Worm (Caenorhabditis elegans) whole organism, mixed stage, embryonic: ENCODE data around the gene C04A2.15.

Experiments used
- M03D4.4 ChIP-seq: sonication (generic microtip); optimal IDR thresholded peaks from 2 replicates; lab custom pipeline; 2017; ENCODE audit warnings: mild to moderate bottlenecking, missing genetic modification characterization, missing compliant biosample characterization
- bed-3 ChIP-seq: fragments of 200-800 bp; sonication (Bioruptor generic); optimal IDR thresholded peaks from 3 replicates; lab custom pipeline; 2018; ENCODE audit warnings: mild to moderate bottlenecking, missing genetic modification characterization, moderate library complexity, missing compliant biosample characterization
- blmp-1 ChIP-seq: fragments of 150-350 bp; optimal IDR thresholded peaks from 2 replicates; lab custom pipeline; 2014; ENCODE audit warnings: missing biosample characterization, missing genetic modification characterization
- ceh-39 ChIP-seq: fragments of 150-350 bp; optimal IDR thresholded peaks from 2 replicates; lab custom pipeline; 2014; ENCODE audit warnings: missing biosample characterization, missing genetic modification characterization
- ceh-43 ChIP-seq: fragments of 200-800 bp; sonication (Bioruptor generic); optimal IDR thresholded peaks from 2 replicates; lab custom pipeline; 2018; ENCODE audit warnings: mild to moderate bottlenecking, missing genetic modification characterization, moderate library complexity, missing compliant biosample characterization
- ceh-83 ChIP-seq: fragments of 200-800 bp; sonication (Bioruptor generic); optimal IDR thresholded peaks from 2 replicates; lab custom pipeline; 2018; ENCODE audit warnings: mild to moderate bottlenecking, missing genetic modification characterization, missing compliant biosample characterization
- ces-1 ChIP-seq: fragments of 150-350 bp; optimal IDR thresholded peaks from 2 replicates; lab custom pipeline; 2014; ENCODE audit warnings: missing biosample characterization, missing genetic modification reagents, missing genetic modification characterization
- cnd-1 ChIP-seq: fragments of 200-800 bp; sonication (Bioruptor generic); optimal IDR thresholded peaks from 2 replicates; lab custom pipeline; 2018; ENCODE audit warnings: mild to moderate bottlenecking, missing genetic modification characterization, missing compliant biosample characterization
- drap-1 ChIP-seq: fragments of 200-800 bp; sonication (Bioruptor generic); optimal IDR thresholded peaks from 3 replicates; lab custom pipeline; 2018; ENCODE audit warnings: mild to moderate bottlenecking, missing genetic modification characterization, missing compliant biosample characterization
- elt-1 ChIP-seq: sonication (generic microtip); optimal IDR thresholded peaks from 2 replicates; lab custom pipeline; 2017; ENCODE audit warnings: missing genetic modification characterization, mild to moderate bottlenecking, missing compliant biosample characterization, antibody characterized with exemption, moderate library complexity, borderline replicate concordance; ENCODE audit not compliant: insufficient read depth
- elt-3 ChIP-seq: fragments of 150-350 bp; optimal IDR thresholded peaks from 2 replicates; lab custom pipeline; 2014; ENCODE audit warnings: missing biosample characterization, missing genetic modification characterization
- flh-1 ChIP-seq: fragments of 200-800 bp; sonication (Bioruptor generic); optimal IDR thresholded peaks from 2 replicates; lab custom pipeline; 2018; ENCODE audit warnings: mild to moderate bottlenecking, missing genetic modification characterization, moderate library complexity, missing compliant biosample characterization
- ham-2 ChIP-seq: fragments of 200-800 bp; sonication (Bioruptor generic); optimal IDR thresholded peaks from 2 replicates; lab custom pipeline; 2018; ENCODE audit warnings: mild to moderate bottlenecking, missing genetic modification characterization, missing compliant biosample characterization
- hlh-1 ChIP-seq: fragments of 150-350 bp; optimal IDR thresholded peaks from 2 replicates; lab custom pipeline; 2014; ENCODE audit warnings: missing biosample characterization, missing genetic modification reagents, missing genetic modification characterization
- lin-13 ChIP-seq: fragments of 150-350 bp; optimal IDR thresholded peaks from 2 replicates; lab custom pipeline; 2014; ENCODE audit warnings: missing biosample characterization, missing genetic modification characterization
- lin-32 ChIP-seq: fragments of 200-800 bp; sonication (Bioruptor generic); optimal IDR thresholded peaks from 2 replicates; lab custom pipeline; 2018; ENCODE audit warnings: mild to moderate bottlenecking, missing genetic modification characterization, missing compliant biosample characterization
- lsy-2 ChIP-seq: fragments of 150-350 bp; optimal IDR thresholded peaks from 2 replicates; lab custom pipeline; 2014; ENCODE audit warnings: missing biosample characterization, missing genetic modification characterization
- mab-5 ChIP-seq: fragments of 150-350 bp; optimal IDR thresholded peaks from 2 replicates; lab custom pipeline; 2014; ENCODE audit warnings: missing biosample characterization, missing genetic modification characterization
- mls-2 ChIP-seq: sonication (generic microtip); optimal IDR thresholded peaks from 2 replicates; lab custom pipeline; 2016; ENCODE audit warnings: mild to moderate bottlenecking, missing genetic modification characterization, moderate library complexity, missing compliant biosample characterization
- nhr-12 ChIP-seq: fragments of 150-350 bp; optimal IDR thresholded peaks from 2 replicates; lab custom pipeline; 2014; ENCODE audit warnings: missing biosample characterization, missing genetic modification characterization
- nhr-2 ChIP-seq: fragments of 150-350 bp; optimal IDR thresholded peaks from 2 replicates; lab custom pipeline; 2014; ENCODE audit warnings: missing biosample characterization, missing genetic modification characterization
- nhr-237 ChIP-seq: fragments of 150-350 bp; optimal IDR thresholded peaks from 2 replicates; lab custom pipeline; 2014; ENCODE audit warnings: missing biosample characterization, missing genetic modification characterization
- nhr-28 ChIP-seq: fragments of 150-350 bp; optimal IDR thresholded peaks from 2 replicates; lab custom pipeline; 2014; ENCODE audit warnings: missing biosample characterization, missing genetic modification characterization
- nhr-76 ChIP-seq: sonication (generic microtip); optimal IDR thresholded peaks from 2 replicates; lab custom pipeline; 2017; ENCODE audit warnings: missing biosample characterization, missing genetic modification characterization
- pha-4 ChIP-seq: fragments of 150-350 bp; optimal IDR thresholded peaks from 2 replicates; lab custom pipeline; 2018; ENCODE audit warnings: missing biosample characterization, missing genetic modification reagents, missing genetic modification characterization
- sem-2 ChIP-seq: fragments of 200-800 bp; sonication (Bioruptor generic); optimal IDR thresholded peaks from 2 replicates; lab custom pipeline; 2018; ENCODE audit warnings: mild to moderate bottlenecking, missing genetic modification characterization, missing compliant biosample characterization
- snpc-4 ChIP-seq: fragments of 150-350 bp; optimal IDR thresholded peaks from 2 replicates; lab custom pipeline; 2014; ENCODE audit warnings: missing biosample characterization, missing genetic modification characterization
- tbx-8 ChIP-seq: fragments of 200-800 bp; sonication (Bioruptor generic); optimal IDR thresholded peaks from 2 replicates; lab custom pipeline; 2018; ENCODE audit warnings: mild to moderate bottlenecking, missing genetic modification characterization, moderate library complexity, missing compliant biosample characterization
- unc-120 ChIP-seq: sonication (generic microtip); optimal IDR thresholded peaks from 2 replicates; lab custom pipeline; 2017; ENCODE audit warnings: missing genetic modification characterization, missing compliant biosample characterization; ENCODE audit not compliant: poor library complexity, severe bottlenecking
- unc-39 ChIP-seq: fragments of 150-350 bp; optimal IDR thresholded peaks from 2 replicates; lab custom pipeline; 2014; ENCODE audit warnings: missing biosample characterization, missing genetic modification characterization
- unc-62 ChIP-seq: fragments of 150-350 bp; optimal IDR thresholded peaks from 2 replicates; lab custom pipeline; 2014; ENCODE audit warnings: missing biosample characterization, missing genetic modification reagents, missing genetic modification characterization
- zip-8 ChIP-seq: fragments of 150-350 bp; optimal IDR thresholded peaks from 2 replicates; lab custom pipeline; 2014; ENCODE audit warnings: missing biosample characterization, missing genetic modification characterization
- ztf-11 ChIP-seq: fragments of 150-350 bp; optimal IDR thresholded peaks from 2 replicates; lab custom pipeline; 2014; ENCODE audit warnings: missing biosample characterization, missing genetic modification characterization

C04A2.15 gene

ce11 chrII:6835500-6835899 is 16.5 kb upstream of the C04A2.15 start:
- TF ChIP-seq unc-62 (GFP tag; lab: Kevin White, UChicago) (peak; percentile 91), M03D4.4 (tag; lab: Kevin White, UChicago) (no peak), mls-2 (tag; lab: Kevin White, UChicago) (no peak), unc-39 (tag; lab: Kevin White, UChicago) (no peak), ces-1 (peak; percentile 97), ceh-39 (tag; lab: Kevin White, UChicago) (peak; percentile 24), ceh-83 (GFP tag; lab: Kevin White, UChicago) (peak; percentile 35), nhr-2 (peak; percentile 40)

ce11 chrII:6835972-6836595 is 16.0 kb upstream of the C04A2.15 start:
- TF ChIP-seq pha-4 (tag; lab: Kevin White, UChicago), result peak; percentile 27
- TF ChIP-seq mab-5 (tag; lab: Kevin White, UChicago), result no peak
- TF ChIP-seq M03D4.4 (tag; lab: Kevin White, UChicago), result no peak
- no peak for TF ChIP-seq elt-1 (tag; lab: Kevin White, UChicago)
- no peak for TF ChIP-seq nhr-28 (tag; lab: Kevin White, UChicago)
- TF ChIP-seq lin-13, result no peak
- TF ChIP-seq zip-8, result no peak
- TF ChIP-seq bed-3 (GFP tag; lab: Kevin White, UChicago), result no peak
- TF ChIP-seq cnd-1 (tag; lab: Kevin White, UChicago), result no peak
- no peak for TF ChIP-seq ceh-39 (tag; lab: Kevin White, UChicago)
- TF ChIP-seq ztf-11, result no peak
- TF ChIP-seq nhr-2, result no peak
- TF ChIP-seq nhr-12, result no peak
- TF ChIP-seq elt-3 (tag; lab: Kevin White, UChicago), result no peak
- no peak for TF ChIP-seq tbx-8 (GFP tag; lab: Kevin White, UChicago)
- TF ChIP-seq snpc-4 (tag; lab: Kevin White, UChicago), result no peak
- no peak for TF ChIP-seq blmp-1 (tag; lab: Kevin White, UChicago)
- peak; percentile 55 for TF ChIP-seq unc-62 (GFP tag; lab: Kevin White, UChicago)
- peak; percentile 9 for TF ChIP-seq lsy-2 (tag; lab: Kevin White, UChicago)
- no peak for TF ChIP-seq unc-120
- no peak for TF ChIP-seq nhr-237 (tag; lab: Kevin White, UChicago)
- peak; percentile 43 for TF ChIP-seq ces-1
- TF ChIP-seq drap-1 (GFP tag; lab: Kevin White, UChicago), result no peak
- peak; percentile 33 for TF ChIP-seq hlh-1 (tag; lab: Kevin White, UChicago)
- no peak for TF ChIP-seq ham-2 (GFP tag; lab: Kevin White, UChicago)
- TF ChIP-seq sem-2 (GFP tag; lab: Kevin White, UChicago), result no peak

ce11 chrII:6836762-6837566 is 15.1 kb upstream of the C04A2.15 start:
- TF ChIP-seq nhr-237 (tag; lab: Kevin White, UChicago) (no peak), unc-62 (GFP tag; lab: Kevin White, UChicago) (no peak), elt-3 (tag; lab: Kevin White, UChicago) (no peak), mab-5 (tag; lab: Kevin White, UChicago) (no peak), lsy-2 (tag; lab: Kevin White, UChicago) (no peak), blmp-1 (tag; lab: Kevin White, UChicago) (peak; percentile 9), pha-4 (tag; lab: Kevin White, UChicago) (peak; percentile 61), ces-1 (no peak), drap-1 (GFP tag; lab: Kevin White, UChicago) (no peak), ham-2 (GFP tag; lab: Kevin White, UChicago) (no peak), zip-8 (no peak), sem-2 (GFP tag; lab: Kevin White, UChicago) (no peak), nhr-76 (tag; lab: Kevin White, UChicago) (no peak), snpc-4 (tag; lab: Kevin White, UChicago) (no peak), flh-1 (GFP tag; lab: Kevin White, UChicago) (no peak), ceh-43 (GFP tag; lab: Kevin White, UChicago) (no peak), tbx-8 (GFP tag; lab: Kevin White, UChicago) (no peak), mls-2 (tag; lab: Kevin White, UChicago) (no peak), M03D4.4 (tag; lab: Kevin White, UChicago) (no peak), nhr-2 (no peak), elt-1 (tag; lab: Kevin White, UChicago) (no peak), lin-13 (no peak), ztf-11 (no peak), lin-32 (GFP tag; lab: Kevin White, UChicago) (peak; percentile 2), bed-3 (GFP tag; lab: Kevin White, UChicago) (no peak), cnd-1 (tag; lab: Kevin White, UChicago) (no peak)
